Fruit fly (Drosophila melanogaster) whole organism, prepupa: ENCODE data around the gene CG9184.
A peak's percentile ranks its signal among the peaks of the same experiment; 100 is the strongest.

Source experiments
- Blimp-1 ChIP-seq: fragments of 200-800 bp; sonication (Bioruptor generic); optimal IDR thresholded peaks from 3 replicates; lab custom pipeline; 2017; ENCODE audit warnings: missing biosample characterization, missing genetic modification characterization, mild to moderate bottlenecking, moderate library complexity, missing genetic modification reagents
- CG11294 ChIP-seq: fragments of 200-800 bp; sonication (Bioruptor generic); IDR thresholded peaks from 2 replicates; pipeline ENCODE4 v1.3.6; 2022; ENCODE audit warnings: missing biosample characterization, missing genetic modification characterization
- CG11902 ChIP-seq: fragments of 200-800 bp; sonication (Bioruptor generic); optimal IDR thresholded peaks from 3 replicates; lab custom pipeline; 2016; ENCODE audit warnings: missing biosample characterization, missing genetic modification characterization
- CG15336 ChIP-seq: fragments of 200-800 bp; sonication (Bioruptor generic); IDR thresholded peaks from 2 replicates; pipeline ENCODE4 v1.3.6; 2022; ENCODE audit warnings: missing biosample characterization, missing genetic modification characterization
- CG16779 ChIP-seq: fragments of 200-800 bp; sonication (Bioruptor generic); optimal IDR thresholded peaks from 3 replicates; lab custom pipeline; 2017; ENCODE audit warnings: missing biosample characterization, mild to moderate bottlenecking, missing genetic modification characterization
- CG3032 ChIP-seq: fragments of 200-800 bp; optimal IDR thresholded peaks from 2 replicates; lab custom pipeline; 2019; ENCODE audit warnings: missing biosample characterization, mild to moderate bottlenecking, missing genetic modification characterization, moderate library complexity
- CG31627 ChIP-seq: fragments of 200-800 bp; sonication (Bioruptor generic); optimal IDR thresholded peaks from 3 replicates; lab custom pipeline; 2016; ENCODE audit warnings: missing biosample characterization, missing genetic modification characterization
- CG3919 ChIP-seq: fragments of 200-800 bp; sonication (Bioruptor generic); optimal IDR thresholded peaks from 3 replicates; lab custom pipeline; 2016; ENCODE audit warnings: missing biosample characterization, missing genetic modification characterization
- CG4318 ChIP-seq: fragments of 200-800 bp; sonication (Bioruptor generic); optimal IDR thresholded peaks from 3 replicates; lab custom pipeline; 2017; ENCODE audit warnings: missing biosample characterization, mild to moderate bottlenecking, missing genetic modification characterization
- CG6808 ChIP-seq: fragments of 200-800 bp; sonication (Bioruptor generic); optimal IDR thresholded peaks from 3 replicates; lab custom pipeline; 2017; ENCODE audit warnings: missing biosample characterization, missing genetic modification characterization, mild to moderate bottlenecking, moderate library complexity, missing genetic modification reagents
- CG7368 ChIP-seq: fragments of 200-800 bp; sonication (Bioruptor generic); optimal IDR thresholded peaks from 3 replicates; lab custom pipeline; 2016; ENCODE audit warnings: missing biosample characterization, missing genetic modification characterization
- CG8119 ChIP-seq: fragments of 200-800 bp; sonication (Bioruptor generic); IDR thresholded peaks from 3 replicates; pipeline ENCODE4 v1.3.6; 2022; ENCODE audit warnings: missing biosample characterization, missing genetic modification characterization
- CG9139 ChIP-seq: fragments of 200-800 bp; sonication (Bioruptor generic); optimal IDR thresholded peaks from 3 replicates; lab custom pipeline; 2017; ENCODE audit warnings: missing biosample characterization, mild to moderate bottlenecking, missing genetic modification characterization
- Eip78C ChIP-seq: fragments of 200-800 bp; sonication (Bioruptor generic); peaks from one replicate; lab custom pipeline; 2016; ENCODE audit warnings: missing biosample characterization, missing genetic modification characterization
- Eip93F ChIP-seq: fragments of 200-800 bp; sonication (Bioruptor generic); optimal IDR thresholded peaks from 2 replicates; lab custom pipeline; 2016; ENCODE audit warnings: missing biosample characterization, mild to moderate bottlenecking, missing genetic modification characterization
- Hr39 ChIP-seq: fragments of 200-800 bp; sonication (Bioruptor generic); optimal IDR thresholded peaks from 2 replicates; lab custom pipeline; 2016; ENCODE audit warnings: missing biosample characterization, missing genetic modification characterization
- Lpt ChIP-seq: fragments of 200-800 bp; sonication (Bioruptor generic); optimal IDR thresholded peaks from 3 replicates; lab custom pipeline; 2016; ENCODE audit warnings: missing biosample characterization, missing genetic modification characterization
- Sox14 ChIP-seq: fragments of 200-800 bp; sonication (Bioruptor generic); optimal IDR thresholded peaks from 3 replicates; lab custom pipeline; 2016; ENCODE audit warnings: missing biosample characterization, missing genetic modification characterization
- achi ChIP-seq: fragments of 200-800 bp; sonication (Bioruptor generic); optimal IDR thresholded peaks from 3 replicates; lab custom pipeline; 2016; ENCODE audit warnings: missing biosample characterization, missing genetic modification characterization
- cyc ChIP-seq: fragments of 200-800 bp; sonication (Bioruptor generic); optimal IDR thresholded peaks from 3 replicates; lab custom pipeline; 2016; ENCODE audit warnings: missing biosample characterization, missing genetic modification characterization
- dac ChIP-seq: fragments of 200-800 bp; sonication (Bioruptor generic); optimal IDR thresholded peaks from 2 replicates; lab custom pipeline; 2017; ENCODE audit warnings: missing biosample characterization, mild to moderate bottlenecking, missing genetic modification characterization
- dsx ChIP-seq: fragments of 200-800 bp; optimal IDR thresholded peaks from 3 replicates; lab custom pipeline; 2019; ENCODE audit warnings: missing biosample characterization, mild to moderate bottlenecking, missing genetic modification characterization, moderate library complexity; ENCODE audit not compliant: poor library complexity, severe bottlenecking
- eg ChIP-seq: fragments of 200-800 bp; sonication (Bioruptor generic); IDR thresholded peaks from 3 replicates; pipeline ENCODE4 v1.3.6; 2022; ENCODE audit warnings: missing biosample characterization, missing genetic modification characterization
- esn ChIP-seq: fragments of 200-800 bp; sonication (Bioruptor generic); optimal IDR thresholded peaks from 2 replicates; lab custom pipeline; 2016; ENCODE audit warnings: missing biosample characterization, mild to moderate bottlenecking, missing genetic modification characterization, moderate library complexity
- fkh ChIP-seq: fragments of 200-800 bp; sonication (Bioruptor generic); optimal IDR thresholded peaks from 3 replicates; lab custom pipeline; 2017; ENCODE audit warnings: missing biosample characterization, mild to moderate bottlenecking, missing genetic modification characterization, moderate library complexity
- lz ChIP-seq: fragments of 200-800 bp; sonication (Bioruptor generic); optimal IDR thresholded peaks from 3 replicates; lab custom pipeline; 2016; ENCODE audit warnings: missing biosample characterization, missing genetic modification characterization
- pdm3 ChIP-seq: fragments of 200-800 bp; sonication (Bioruptor generic); optimal IDR thresholded peaks from 3 replicates; lab custom pipeline; 2016; ENCODE audit warnings: missing biosample characterization, missing genetic modification characterization
- topi ChIP-seq: fragments of 200-800 bp; sonication (Bioruptor generic); optimal IDR thresholded peaks from 3 replicates; lab custom pipeline; 2016; ENCODE audit warnings: missing biosample characterization, missing genetic modification characterization
- vri ChIP-seq: fragments of 200-800 bp; sonication (Bioruptor generic); optimal IDR thresholded peaks from 3 replicates; lab custom pipeline; 2016; ENCODE audit warnings: missing biosample characterization, mild to moderate bottlenecking, missing genetic modification characterization

CG9184 gene

dm6 chr3L:1329724-1330123 is 7.1 kb upstream of the CG9184 start, which contains the start of gene ND-ACP:
TSS of gene ND-ACP (plus strand) at chr3L:1329949.
- no peak for TF ChIP-seq dsx (GFP tag; lab: Kevin White, UChicago)
- peak; percentile 66 for TF ChIP-seq vri (GFP tag; lab: Kevin White, UChicago)
- peak; percentile 83 for TF ChIP-seq achi (GFP tag; lab: Kevin White, UChicago)
- TF ChIP-seq cyc (GFP tag; lab: Kevin White, UChicago), result no peak
- no peak for TF ChIP-seq CG9139
- TF ChIP-seq topi, result no peak
- no peak for TF ChIP-seq Blimp-1 (GFP tag; lab: Kevin White, UChicago)
- TF ChIP-seq CG6808 (GFP tag; lab: Kevin White, UChicago), result no peak
- no peak for TF ChIP-seq CG8119 (GFP tag; lab: Robert Waterston, UW)
- TF ChIP-seq CG11294 (GFP tag; lab: Robert Waterston, UW), result no peak
- TF ChIP-seq, all 60 proteins: peak for 2

- TF ChIP-seq CG3919 (GFP tag; lab: Kevin White, UChicago), result no peak
- TF ChIP-seq vri (GFP tag; lab: Kevin White, UChicago), result peak; percentile 58
Observed at dm6 chr3L:1325626-1325937, 3.0 kb upstream of the CG9184 start.

dm6 chr3L:1324818-1325625 is 2.4 kb upstream of the CG9184 start:
- TF ChIP-seq vri (GFP tag; lab: Kevin White, UChicago) (peak; percentile 97), fkh (GFP tag; lab: Kevin White, UChicago) (no peak)

DNA sequence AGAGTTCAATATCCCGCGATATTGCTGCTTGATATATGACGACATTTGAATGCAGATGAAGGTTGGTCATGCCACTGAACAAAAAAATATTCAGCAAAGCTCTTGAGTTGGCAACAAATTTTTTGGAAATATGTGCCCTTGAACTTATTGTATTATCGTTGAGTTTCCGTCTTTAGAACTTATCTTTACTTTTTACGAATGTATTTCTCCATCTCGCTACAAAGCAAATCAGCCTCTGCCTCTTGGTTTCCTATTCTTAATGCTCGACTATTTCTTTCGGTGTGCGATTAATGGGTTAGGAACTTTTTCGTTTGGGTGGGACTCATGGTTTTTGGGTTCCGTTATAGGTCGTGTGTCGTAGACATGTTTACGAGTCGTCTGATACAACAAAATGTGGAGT is 530 bp upstream of the CG9184 start:
- TF ChIP-seq CG16779 (tag; lab: Kevin White, UChicago) (no peak), Eip93F (GFP tag; lab: Kevin White, UChicago) (no peak), Sox14 (GFP tag; lab: Kevin White, UChicago) (peak; percentile 31), vri (GFP tag; lab: Kevin White, UChicago) (peak; percentile 38), Lpt (GFP tag; lab: Kevin White, UChicago) (no peak), lz (no peak), CG31627 (peak; percentile 37), CG15336 (GFP tag; lab: Robert Waterston, UW) (peak; percentile 60), esn (GFP tag; lab: Kevin White, UChicago) (peak; percentile 34), CG11902 (no peak), CG3919 (GFP tag; lab: Kevin White, UChicago) (no peak), Hr39 (peak; percentile 41), eg (GFP tag; lab: Robert Waterston, UW) (no peak), CG8119 (GFP tag; lab: Robert Waterston, UW) (peak; percentile 35; the same call in 1 of the 3 replicates), Eip78C (GFP tag; lab: Kevin White, UChicago) (peak; percentile 44), CG3032 (tag; lab: Kevin White, UChicago) (no peak), CG7368 (no peak)

dm6 chr3L:1322159-1322558 is 447 bp downstream of the CG9184 start:
- no peak for TF ChIP-seq CG31627
- no peak for TF ChIP-seq Blimp-1 (GFP tag; lab: Kevin White, UChicago)
- TF ChIP-seq dac, result no peak
- TF ChIP-seq CG3032 (tag; lab: Kevin White, UChicago), result no peak
- no peak for TF ChIP-seq CG15336 (GFP tag; lab: Robert Waterston, UW)
- no peak for TF ChIP-seq cyc (GFP tag; lab: Kevin White, UChicago)
- TF ChIP-seq pdm3 (GFP tag; lab: Kevin White, UChicago), result no peak
- TF ChIP-seq CG4318, result no peak
- no peak for TF ChIP-seq CG8119 (GFP tag; lab: Robert Waterston, UW)
